Worm (Caenorhabditis elegans) whole organism, L2 larva: Measurements from ENCODE around the gene etr-1.

ENCODE experiments used
- C34F6.9 ChIP-seq: fragments of 150-350 bp; optimal IDR thresholded peaks from 2 replicates; lab custom pipeline; 2014; ENCODE audit warnings: missing biosample characterization, missing genetic modification characterization
- F13H6.1 ChIP-seq: sonication (generic microtip); optimal IDR thresholded peaks from 2 replicates; lab custom pipeline; 2016; ENCODE audit warnings: missing genetic modification characterization, missing compliant biosample characterization
- alr-1 ChIP-seq: fragments of 150-350 bp; optimal IDR thresholded peaks from 2 replicates; lab custom pipeline; 2014; ENCODE audit warnings: missing biosample characterization, missing genetic modification characterization
- ama-1 ChIP-seq: fragments of 150-350 bp; optimal IDR thresholded peaks from 2 replicates; lab custom pipeline; 2018; ENCODE audit warnings: inconsistent platforms
- ceh-82 ChIP-seq: fragments of 150-350 bp; optimal IDR thresholded peaks from 2 replicates; lab custom pipeline; 2014; ENCODE audit warnings: missing biosample characterization, missing genetic modification characterization
- crh-2 ChIP-seq: sonication (generic microtip); optimal IDR thresholded peaks from 2 replicates; lab custom pipeline; 2017; ENCODE audit warnings: missing biosample characterization, missing genetic modification characterization
- elt-3 ChIP-seq: sonication (generic microtip); optimal IDR thresholded peaks from 2 replicates; lab custom pipeline; 2017; ENCODE audit warnings: missing biosample characterization, missing genetic modification characterization
- fos-1 ChIP-seq: fragments of 150-350 bp; optimal IDR thresholded peaks from 2 replicates; lab custom pipeline; 2014; ENCODE audit warnings: missing biosample characterization, missing genetic modification characterization
- gmeb-1 ChIP-seq: fragments of 150-350 bp; optimal IDR thresholded peaks from 2 replicates; lab custom pipeline; 2014; ENCODE audit warnings: missing biosample characterization, missing genetic modification characterization
- lin-11 ChIP-seq: fragments of 150-350 bp; sonication (generic microtip); optimal IDR thresholded peaks from 2 replicates; lab custom pipeline; 2014; ENCODE audit warnings: missing biosample characterization, missing genetic modification characterization, inconsistent platforms, mixed read lengths
- lin-39 ChIP-seq: fragments of 150-350 bp; optimal IDR thresholded peaks from 2 replicates; lab custom pipeline; 2014; ENCODE audit warnings: missing biosample characterization, missing genetic modification reagents, missing genetic modification characterization
- lsy-2 ChIP-seq, 2 experiments: fragments of 150-350 bp in 1 of 2; sonication (generic microtip) in 1 of 2; optimal IDR thresholded peaks; 2 replicates each; lab custom pipeline; 2014 to 2017; ENCODE audit warnings: missing biosample characterization in 2 of 2, missing genetic modification characterization in 2 of 2
- mab-5 ChIP-seq: fragments of 150-350 bp; optimal IDR thresholded peaks from 2 replicates; lab custom pipeline; 2014; ENCODE audit warnings: missing biosample characterization, missing genetic modification characterization
- mbf-1 ChIP-seq: sonication (generic microtip); optimal IDR thresholded peaks from 2 replicates; lab custom pipeline; 2017; ENCODE audit warnings: missing biosample characterization, missing genetic modification characterization
- mdl-1 ChIP-seq, 2 experiments: fragments of 150-350 bp in 1 of 2; sonication (generic microtip) in 1 of 2; optimal IDR thresholded peaks; 2 replicates each; lab custom pipeline; 2017; ENCODE audit warnings: missing biosample characterization in 2 of 2, missing genetic modification characterization in 2 of 2
- nhr-10 ChIP-seq: sonication (generic microtip); optimal IDR thresholded peaks from 2 replicates; lab custom pipeline; 2017; ENCODE audit warnings: missing biosample characterization, missing genetic modification characterization
- nhr-11 ChIP-seq: fragments of 150-350 bp; optimal IDR thresholded peaks from 2 replicates; lab custom pipeline; 2014; ENCODE audit warnings: missing biosample characterization, missing genetic modification characterization
- nhr-129 ChIP-seq: fragments of 150-350 bp; optimal IDR thresholded peaks from 2 replicates; lab custom pipeline; 2014; ENCODE audit warnings: missing biosample characterization, missing genetic modification characterization
- nhr-21 ChIP-seq: fragments of 150-350 bp; optimal IDR thresholded peaks from 2 replicates; lab custom pipeline; 2014; ENCODE audit warnings: missing biosample characterization, missing genetic modification characterization
- nhr-23 ChIP-seq: fragments of 150-350 bp; optimal IDR thresholded peaks from 2 replicates; lab custom pipeline; 2014; ENCODE audit warnings: missing biosample characterization, missing genetic modification reagents, missing genetic modification characterization
- nhr-25 ChIP-seq: fragments of 150-350 bp; sonication (generic microtip); optimal IDR thresholded peaks from 3 replicates; lab custom pipeline; 2014; ENCODE audit warnings: missing biosample characterization, missing genetic modification characterization
- nhr-6 ChIP-seq: fragments of 150-350 bp; optimal IDR thresholded peaks from 2 replicates; lab custom pipeline; 2014; ENCODE audit warnings: missing biosample characterization, missing genetic modification characterization
- nhr-77 ChIP-seq: fragments of 150-350 bp; optimal IDR thresholded peaks from 2 replicates; lab custom pipeline; 2014; ENCODE audit warnings: missing biosample characterization, missing genetic modification characterization
- peb-1 ChIP-seq: fragments of 150-350 bp; optimal IDR thresholded peaks from 2 replicates; lab custom pipeline; 2014; ENCODE audit warnings: missing biosample characterization, missing genetic modification characterization
- skn-1 ChIP-seq: sonication (generic microtip); optimal IDR thresholded peaks from 2 replicates; lab custom pipeline; 2017; ENCODE audit warnings: missing biosample characterization, missing genetic modification characterization
- sma-9 ChIP-seq, 2 experiments: fragments of 150-350 bp in 1 of 2; sonication (generic microtip) in 1 of 2; optimal IDR thresholded peaks; 2 replicates each; lab custom pipeline; 2014 to 2016; ENCODE audit warnings: missing genetic modification characterization in 2 of 2, mild to moderate bottlenecking in 1 of 2, missing biosample characterization in 1 of 2, missing compliant biosample characterization in 1 of 2, missing genetic modification reagents in 1 of 2, moderate library complexity in 1 of 2
- unc-39 ChIP-seq: fragments of 150-350 bp; optimal IDR thresholded peaks from 2 replicates; lab custom pipeline; 2014; ENCODE audit warnings: missing biosample characterization, missing genetic modification characterization
- unc-55 ChIP-seq: fragments of 150-350 bp; sonication (generic microtip); optimal IDR thresholded peaks from 3 replicates; lab custom pipeline; 2014; ENCODE audit warnings: missing biosample characterization, missing genetic modification reagents, missing genetic modification characterization
- ztf-4 ChIP-seq: fragments of 150-350 bp; optimal IDR thresholded peaks from 2 replicates; lab custom pipeline; 2014; ENCODE audit warnings: missing biosample characterization, missing genetic modification characterization

Gene etr-1

DNA sequence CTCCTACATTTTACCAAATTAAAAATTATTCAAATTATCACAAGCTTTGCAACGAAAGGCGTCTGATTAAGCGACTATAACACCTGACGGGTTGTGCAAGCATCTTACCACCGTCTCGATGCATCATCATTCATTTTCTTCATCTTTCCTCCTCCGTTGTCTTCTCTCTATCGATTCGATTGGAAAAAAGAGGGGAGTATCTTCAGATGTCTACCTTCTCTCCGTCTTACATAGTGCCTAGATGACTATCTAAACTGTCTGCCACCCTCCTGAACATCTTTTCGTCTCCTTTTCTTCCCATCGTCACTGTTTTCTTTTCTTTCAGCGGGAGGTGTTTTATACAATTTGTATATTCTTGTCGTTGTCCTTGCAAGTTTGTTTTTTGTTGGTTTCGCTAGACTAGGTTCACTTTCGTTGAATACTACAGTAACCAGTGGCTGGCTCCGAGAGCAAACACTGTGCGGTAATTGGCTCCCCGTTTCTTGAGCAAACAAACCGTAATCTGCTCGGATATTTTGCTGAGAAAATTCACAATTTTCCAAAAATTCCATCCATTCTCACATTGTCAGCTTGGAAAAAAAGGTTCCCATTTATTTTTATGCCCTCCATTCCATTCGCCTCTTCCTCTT lies 2.8 kb upstream of the etr-1 start (continued):
- TF ChIP-seq peb-1: no peak
- no peak for TF ChIP-seq nhr-11 (tag; lab: Kevin White, UChicago)
- TF ChIP-seq elt-3: no peak
- no peak for TF ChIP-seq unc-55 (GFP tag; lab: Kevin White, UChicago)
- no peak for TF ChIP-seq mbf-1 (tag; lab: Kevin White, UChicago)
- no peak for TF ChIP-seq lin-39 (tag; lab: Kevin White, UChicago)
- peak; percentile 46 for TF ChIP-seq crh-2 (tag; lab: Kevin White, UChicago)
- TF ChIP-seq fos-1 (tag; lab: Kevin White, UChicago): peak; percentile 61
- TF ChIP-seq ztf-4: no peak
- peak; percentile 37 for TF ChIP-seq nhr-25 (tag; lab: Kevin White, UChicago)
- TF ChIP-seq lsy-2 (tag; optimal IDR thresholded peaks at IDR 0.05; lab: Kevin White, UChicago): peak in 1 of 2 experiments; percentile 42
- no peak for TF ChIP-seq unc-39 (tag; lab: Kevin White, UChicago)
- no peak for TF ChIP-seq nhr-10 (tag; lab: Kevin White, UChicago)
- no peak for TF ChIP-seq mab-5 (tag; lab: Kevin White, UChicago)
- no peak for TF ChIP-seq nhr-6 (tag; lab: Kevin White, UChicago)

DNA sequence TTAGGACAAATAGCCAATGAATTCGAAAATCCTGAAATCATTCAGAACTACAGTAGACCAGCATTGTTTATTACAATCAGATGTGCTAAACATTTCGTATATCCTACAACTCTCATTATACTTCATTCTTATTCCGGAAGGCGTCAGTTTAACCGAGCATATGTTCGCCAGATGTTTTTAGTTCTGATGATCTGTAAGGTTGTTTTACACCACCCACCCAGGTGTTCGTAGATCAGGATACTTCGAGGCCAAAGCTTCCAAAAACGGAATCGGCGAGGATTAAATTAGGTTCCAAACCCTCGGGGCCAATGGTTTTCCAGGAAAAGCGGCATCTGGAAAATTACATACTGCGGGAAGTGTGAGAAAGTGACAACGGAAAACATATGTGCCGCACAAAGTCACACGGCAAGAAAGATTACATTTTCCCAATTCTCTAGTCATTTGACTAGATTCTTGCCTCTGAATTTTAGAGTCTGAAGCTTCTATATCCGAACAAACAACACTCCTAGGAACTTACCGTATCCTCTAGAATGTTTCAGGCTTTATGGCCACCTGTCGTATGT lies 1.5 kb upstream of the etr-1 start:
- TF ChIP-seq F13H6.1 (tag; lab: Kevin White, UChicago) (no peak), lin-11 (peak; percentile 14), ztf-4 (no peak), ceh-82 (tag; lab: Kevin White, UChicago) (no peak), lsy-2 (tag; optimal IDR thresholded peaks at IDR 0.05; lab: Kevin White, UChicago) (peak in 1 of 2 experiments; percentile 26), sma-9 (GFP tag; optimal IDR thresholded peaks at IDR 0.05; lab: Kevin White, UChicago) (peak; percentile 29), sma-9 (tag; optimal IDR thresholded peaks at IDR 0.05; lab: Kevin White, UChicago) (no peak), C34F6.9 (tag; lab: Kevin White, UChicago) (no peak), nhr-23 (tag; lab: Kevin White, UChicago) (no peak)

- TF ChIP-seq sma-9 (GFP tag; optimal IDR thresholded peaks at IDR 0.05; lab: Kevin White, UChicago): peak; percentile 46
- TF ChIP-seq sma-9 (tag; optimal IDR thresholded peaks at IDR 0.05; lab: Kevin White, UChicago): no peak
- TF ChIP-seq nhr-77 (tag; lab: Kevin White, UChicago): no peak
- TF ChIP-seq nhr-25 (tag; lab: Kevin White, UChicago): no peak
- no peak for TF ChIP-seq nhr-11 (tag; lab: Kevin White, UChicago)
- peak in 1 of 2 experiments; percentile 36 for TF ChIP-seq lsy-2 (tag; optimal IDR thresholded peaks at IDR 0.05; lab: Kevin White, UChicago)
- TF ChIP-seq nhr-129 (tag; lab: Kevin White, UChicago): peak; percentile 64
- TF ChIP-seq gmeb-1 (tag; lab: Kevin White, UChicago): no peak
- TF ChIP-seq skn-1 (tag; lab: Kevin White, UChicago): no peak
- TF ChIP-seq F13H6.1 (tag; lab: Kevin White, UChicago): peak; percentile 78
These were observed 899 bp upstream of the etr-1 start for ce11 chrII:161275-161674.

DNA sequence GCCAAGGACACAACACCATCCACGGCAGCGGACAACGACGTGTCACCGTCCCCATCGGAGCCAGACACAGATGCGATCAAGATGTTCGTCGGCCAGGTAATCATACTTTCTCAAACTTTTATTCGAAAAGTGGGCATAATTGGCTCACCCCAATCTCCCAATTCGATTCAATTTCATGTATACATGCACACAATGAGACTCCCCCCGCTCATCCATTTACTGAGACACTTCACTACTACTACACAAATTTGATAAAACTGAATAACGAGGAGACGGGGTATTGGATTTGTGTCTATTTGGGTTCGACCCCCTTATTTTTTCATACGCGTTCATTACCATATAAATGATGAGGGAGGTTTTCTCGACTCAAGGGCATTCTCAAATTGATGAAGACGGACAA lies 1.1 kb downstream of the etr-1 start:
- TF ChIP-seq gmeb-1 (tag; lab: Kevin White, UChicago) (no peak), skn-1 (tag; lab: Kevin White, UChicago) (no peak), nhr-25 (tag; lab: Kevin White, UChicago) (no peak), nhr-10 (tag; lab: Kevin White, UChicago) (no peak), peb-1 (no peak), mdl-1 (tag; optimal IDR thresholded peaks at IDR 0.05; lab: Kevin White, UChicago) (no peak), nhr-6 (tag; lab: Kevin White, UChicago) (no peak), unc-55 (GFP tag; lab: Kevin White, UChicago) (no peak), ceh-82 (tag; lab: Kevin White, UChicago) (no peak), alr-1 (no peak), nhr-11 (tag; lab: Kevin White, UChicago) (no peak)
- TF ChIP-seq, all 48 proteins: peak for 0

- peak; percentile 23 for TF ChIP-seq nhr-21
- TF ChIP-seq lin-39 (tag; lab: Kevin White, UChicago): no peak
- peak; percentile 0 for TF ChIP-seq sma-9 (GFP tag; optimal IDR thresholded peaks at IDR 0.05; lab: Kevin White, UChicago)
- TF ChIP-seq sma-9 (tag; optimal IDR thresholded peaks at IDR 0.05; lab: Kevin White, UChicago): no peak
- no peak for TF ChIP-seq ama-1 (lab: Kevin White, UChicago)
These were observed 11.5 kb downstream of the etr-1 start, which contains the start of gene T01D1.7 for ce11 chrII:173679-174078. TSS of gene T01D1.7 (minus strand) at chrII:173779.
